Worm (Caenorhabditis elegans) whole organism, mixed stage, embryonic: Measurements from ENCODE around the gene Y70C5C.1.

ENCODE experiments used
- blmp-1 ChIP-seq: fragments of 150-350 bp; optimal IDR thresholded peaks from 2 replicates; lab custom pipeline; 2014; ENCODE audit warnings: missing biosample characterization, missing genetic modification characterization
- ceh-39 ChIP-seq: fragments of 150-350 bp; optimal IDR thresholded peaks from 2 replicates; lab custom pipeline; 2014; ENCODE audit warnings: missing biosample characterization, missing genetic modification characterization
- elt-3 ChIP-seq: fragments of 150-350 bp; optimal IDR thresholded peaks from 2 replicates; lab custom pipeline; 2014; ENCODE audit warnings: missing biosample characterization, missing genetic modification characterization
- lin-13 ChIP-seq: fragments of 150-350 bp; optimal IDR thresholded peaks from 2 replicates; lab custom pipeline; 2014; ENCODE audit warnings: missing biosample characterization, missing genetic modification characterization
- nhr-12 ChIP-seq: fragments of 150-350 bp; optimal IDR thresholded peaks from 2 replicates; lab custom pipeline; 2014; ENCODE audit warnings: missing biosample characterization, missing genetic modification characterization
- nhr-28 ChIP-seq: fragments of 150-350 bp; optimal IDR thresholded peaks from 2 replicates; lab custom pipeline; 2014; ENCODE audit warnings: missing biosample characterization, missing genetic modification characterization
- pha-4 ChIP-seq: fragments of 150-350 bp; optimal IDR thresholded peaks from 2 replicates; lab custom pipeline; 2018; ENCODE audit warnings: missing biosample characterization, missing genetic modification reagents, missing genetic modification characterization
- sptf-1 ChIP-seq: sonication (generic microtip); optimal IDR thresholded peaks from 2 replicates; lab custom pipeline; 2017; ENCODE audit warnings: mild to moderate bottlenecking, missing genetic modification characterization, moderate library complexity, missing compliant biosample characterization
- unc-120 ChIP-seq: sonication (generic microtip); optimal IDR thresholded peaks from 2 replicates; lab custom pipeline; 2017; ENCODE audit warnings: missing genetic modification characterization, missing compliant biosample characterization; ENCODE audit not compliant: poor library complexity, severe bottlenecking
- unc-62 ChIP-seq: fragments of 150-350 bp; optimal IDR thresholded peaks from 2 replicates; lab custom pipeline; 2014; ENCODE audit warnings: missing biosample characterization, missing genetic modification reagents, missing genetic modification characterization

DNA sequence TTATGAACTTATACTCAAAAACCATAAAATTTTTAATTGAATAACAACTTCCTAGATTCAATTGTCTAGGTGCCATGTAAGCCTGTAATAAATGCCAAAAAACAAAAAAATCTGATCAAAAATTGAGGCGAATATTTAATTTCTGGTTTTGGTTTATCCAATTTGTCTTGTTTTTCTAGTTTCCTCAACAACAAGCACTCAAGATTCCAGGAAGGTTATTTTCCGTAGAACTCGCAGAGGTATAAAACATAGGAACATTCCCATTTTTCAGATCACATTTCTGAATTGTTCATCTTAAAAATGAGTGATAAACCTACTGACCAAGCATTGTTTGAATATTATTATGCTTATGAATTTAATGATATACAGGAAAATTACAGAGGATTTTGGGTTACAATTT, 2.8 kb upstream of the Y70C5C.1 start, which contains the start of gene srw-41:
- TF ChIP-seq elt-3 (tag; lab: Kevin White, UChicago) (no peak), ceh-39 (tag; lab: Kevin White, UChicago) (no peak), nhr-12 (tag; lab: Kevin White, UChicago) (no peak), unc-120 (no peak), pha-4 (tag; lab: Kevin White, UChicago) (no peak), unc-62 (GFP tag; lab: Kevin White, UChicago) (no peak), blmp-1 (tag; lab: Kevin White, UChicago) (no peak), lin-13 (no peak), sptf-1 (tag; lab: Kevin White, UChicago) (no peak), nhr-28 (tag; lab: Kevin White, UChicago) (no peak)
